Worm (Caenorhabditis elegans): Measurements from ENCODE around the gene C09G9.5.

ce11 chrIV:8845922-8846321 lies 40.4 kb upstream of the C09G9.5 start:
- TF ChIP-seq nhr-120 (GFP tag; IDR thresholded peaks at IDR 0.05): no peak
- TF ChIP-seq nhr-90 (tag; optimal IDR thresholded peaks at IDR 0.05): no peak
- TF ChIP-seq him-1 (tag; optimal IDR thresholded peaks at IDR 0.05): no peak
- TF ChIP-seq lsy-27 (tag; optimal IDR thresholded peaks at IDR 0.05; ENCODE audit: borderline replicate concordance, insufficient read depth): no peak
- no peak for TF ChIP-seq lin-35 (GFP tag; optimal IDR thresholded peaks at IDR 0.05)
- no peak for TF ChIP-seq C06A6.2 (GFP tag; conservative IDR thresholded peaks at IDR 0.05)
- TF ChIP-seq nfya-1 (tag; optimal IDR thresholded peaks at IDR 0.05; ENCODE audit: borderline replicate concordance, insufficient read depth): no peak
- TF ChIP-seq chd-7 (tag; optimal IDR thresholded peaks at IDR 0.05): no peak
- no peak for TF ChIP-seq ZK185.1 (tag; optimal IDR thresholded peaks at IDR 0.05; ENCODE audit: poor library complexity, severe bottlenecking)
- no peak for TF ChIP-seq unc-130 (GFP tag; optimal IDR thresholded peaks at IDR 0.05)
- no peak for TF ChIP-seq F55B11.4 (tag; optimal IDR thresholded peaks at IDR 0.05; ENCODE audit: borderline replicate concordance, insufficient read depth)
- TF ChIP-seq K12H6.12 (tag; optimal IDR thresholded peaks at IDR 0.05): no peak

Measured in whole organism, young adult.